Worm (Caenorhabditis elegans) whole organism, L2 larva: Measurements from ENCODE around the gene T23F11.4.

Experiments used
- C34F6.9 ChIP-seq: fragments of 150-350 bp; optimal IDR thresholded peaks from 2 replicates; lab custom pipeline; 2014; ENCODE audit warnings: missing biosample characterization, missing genetic modification characterization
- F13H6.1 ChIP-seq: sonication (generic microtip); optimal IDR thresholded peaks from 2 replicates; lab custom pipeline; 2016; ENCODE audit warnings: missing genetic modification characterization, missing compliant biosample characterization
- R02D3.7 ChIP-seq: fragments of 150-350 bp; optimal IDR thresholded peaks from 2 replicates; lab custom pipeline; 2014; ENCODE audit warnings: missing biosample characterization, missing genetic modification characterization
- Y55F3AM.14 ChIP-seq: fragments of 200-800 bp; sonication (Bioruptor generic); optimal IDR thresholded peaks from 2 replicates; lab custom pipeline; 2018; ENCODE audit warnings: mild to moderate bottlenecking, missing genetic modification characterization, missing compliant biosample characterization
- ZK546.5 ChIP-seq: sonication (generic microtip); optimal IDR thresholded peaks from 2 replicates; lab custom pipeline; 2017; ENCODE audit warnings: missing biosample characterization, missing genetic modification characterization
- alr-1 ChIP-seq: fragments of 150-350 bp; optimal IDR thresholded peaks from 2 replicates; lab custom pipeline; 2014; ENCODE audit warnings: missing biosample characterization, missing genetic modification characterization
- aly-2 ChIP-seq: fragments of 150-350 bp; optimal IDR thresholded peaks from 2 replicates; lab custom pipeline; 2014; ENCODE audit warnings: missing biosample characterization, missing genetic modification characterization
- ama-1 ChIP-seq: fragments of 150-350 bp; optimal IDR thresholded peaks from 2 replicates; lab custom pipeline; 2018; ENCODE audit warnings: inconsistent platforms
- blmp-1 ChIP-seq: sonication (generic microtip); optimal IDR thresholded peaks from 2 replicates; lab custom pipeline; 2017; ENCODE audit warnings: missing genetic modification characterization, mild to moderate bottlenecking, missing compliant biosample characterization, antibody characterized with exemption, moderate library complexity; ENCODE audit not compliant: insufficient read depth
- ceh-16 ChIP-seq: fragments of 150-350 bp; optimal IDR thresholded peaks from 2 replicates; lab custom pipeline; 2014; ENCODE audit warnings: missing biosample characterization, missing genetic modification characterization
- ceh-82 ChIP-seq: fragments of 150-350 bp; optimal IDR thresholded peaks from 2 replicates; lab custom pipeline; 2014; ENCODE audit warnings: missing biosample characterization, missing genetic modification characterization
- crh-2 ChIP-seq: sonication (generic microtip); optimal IDR thresholded peaks from 2 replicates; lab custom pipeline; 2017; ENCODE audit warnings: missing biosample characterization, missing genetic modification characterization
- dmd-4 ChIP-seq: sonication (generic microtip); optimal IDR thresholded peaks from 2 replicates; lab custom pipeline; 2017; ENCODE audit warnings: missing biosample characterization, missing genetic modification characterization
- egl-27 ChIP-seq: sonication (generic microtip); optimal IDR thresholded peaks from 3 replicates; lab custom pipeline; 2017; ENCODE audit warnings: missing biosample characterization, missing genetic modification reagents, missing genetic modification characterization
- elt-1 ChIP-seq: fragments of 150-350 bp; optimal IDR thresholded peaks from 2 replicates; lab custom pipeline; 2014; ENCODE audit warnings: missing biosample characterization, missing genetic modification characterization
- elt-3 ChIP-seq: sonication (generic microtip); optimal IDR thresholded peaks from 2 replicates; lab custom pipeline; 2017; ENCODE audit warnings: missing biosample characterization, missing genetic modification characterization
- fos-1 ChIP-seq: fragments of 150-350 bp; optimal IDR thresholded peaks from 2 replicates; lab custom pipeline; 2014; ENCODE audit warnings: missing biosample characterization, missing genetic modification characterization
- gmeb-1 ChIP-seq: fragments of 150-350 bp; optimal IDR thresholded peaks from 2 replicates; lab custom pipeline; 2014; ENCODE audit warnings: missing biosample characterization, missing genetic modification characterization
- lin-11 ChIP-seq: fragments of 150-350 bp; sonication (generic microtip); optimal IDR thresholded peaks from 2 replicates; lab custom pipeline; 2014; ENCODE audit warnings: missing biosample characterization, missing genetic modification characterization, inconsistent platforms, mixed read lengths
- lin-13 ChIP-seq: fragments of 150-350 bp; optimal IDR thresholded peaks from 2 replicates; lab custom pipeline; 2014; ENCODE audit warnings: missing biosample characterization, missing genetic modification reagents, missing genetic modification characterization
- lin-39 ChIP-seq: fragments of 150-350 bp; optimal IDR thresholded peaks from 2 replicates; lab custom pipeline; 2014; ENCODE audit warnings: missing biosample characterization, missing genetic modification reagents, missing genetic modification characterization
- lsy-2 ChIP-seq, 2 experiments: fragments of 150-350 bp in 1 of 2; sonication (generic microtip) in 1 of 2; optimal IDR thresholded peaks; 2 replicates each; lab custom pipeline; 2014 to 2017; ENCODE audit warnings: missing biosample characterization in 2 of 2, missing genetic modification characterization in 2 of 2
- mab-5 ChIP-seq: fragments of 150-350 bp; optimal IDR thresholded peaks from 2 replicates; lab custom pipeline; 2014; ENCODE audit warnings: missing biosample characterization, missing genetic modification characterization
- mbf-1 ChIP-seq: sonication (generic microtip); optimal IDR thresholded peaks from 2 replicates; lab custom pipeline; 2017; ENCODE audit warnings: missing biosample characterization, missing genetic modification characterization
- mdl-1 ChIP-seq, 2 experiments: fragments of 150-350 bp in 1 of 2; sonication (generic microtip) in 1 of 2; optimal IDR thresholded peaks; 2 replicates each; lab custom pipeline; 2017; ENCODE audit warnings: missing biosample characterization in 2 of 2, missing genetic modification characterization in 2 of 2
- nhr-10 ChIP-seq: sonication (generic microtip); optimal IDR thresholded peaks from 2 replicates; lab custom pipeline; 2017; ENCODE audit warnings: missing biosample characterization, missing genetic modification characterization
- nhr-11 ChIP-seq: fragments of 150-350 bp; optimal IDR thresholded peaks from 2 replicates; lab custom pipeline; 2014; ENCODE audit warnings: missing biosample characterization, missing genetic modification characterization
- nhr-12 ChIP-seq: fragments of 150-350 bp; optimal IDR thresholded peaks from 2 replicates; lab custom pipeline; 2014; ENCODE audit warnings: missing biosample characterization, missing genetic modification characterization
- nhr-129 ChIP-seq: fragments of 150-350 bp; optimal IDR thresholded peaks from 2 replicates; lab custom pipeline; 2014; ENCODE audit warnings: missing biosample characterization, missing genetic modification characterization
- nhr-21 ChIP-seq: fragments of 150-350 bp; optimal IDR thresholded peaks from 2 replicates; lab custom pipeline; 2014; ENCODE audit warnings: missing biosample characterization, missing genetic modification characterization
- nhr-23 ChIP-seq: fragments of 150-350 bp; optimal IDR thresholded peaks from 2 replicates; lab custom pipeline; 2014; ENCODE audit warnings: missing biosample characterization, missing genetic modification reagents, missing genetic modification characterization
- nhr-237 ChIP-seq: fragments of 150-350 bp; optimal IDR thresholded peaks from 2 replicates; lab custom pipeline; 2014; ENCODE audit warnings: missing biosample characterization, missing genetic modification characterization
- nhr-25 ChIP-seq: fragments of 150-350 bp; sonication (generic microtip); optimal IDR thresholded peaks from 3 replicates; lab custom pipeline; 2014; ENCODE audit warnings: missing biosample characterization, missing genetic modification characterization
- nhr-6 ChIP-seq: fragments of 150-350 bp; optimal IDR thresholded peaks from 2 replicates; lab custom pipeline; 2014; ENCODE audit warnings: missing biosample characterization, missing genetic modification characterization
- nhr-77 ChIP-seq: fragments of 150-350 bp; optimal IDR thresholded peaks from 2 replicates; lab custom pipeline; 2014; ENCODE audit warnings: missing biosample characterization, missing genetic modification characterization
- peb-1 ChIP-seq: fragments of 150-350 bp; optimal IDR thresholded peaks from 2 replicates; lab custom pipeline; 2014; ENCODE audit warnings: missing biosample characterization, missing genetic modification characterization
- sem-4 ChIP-seq: fragments of 150-350 bp; optimal IDR thresholded peaks from 2 replicates; lab custom pipeline; 2014; ENCODE audit warnings: missing biosample characterization, missing genetic modification reagents, missing genetic modification characterization
- skn-1 ChIP-seq: sonication (generic microtip); optimal IDR thresholded peaks from 2 replicates; lab custom pipeline; 2017; ENCODE audit warnings: missing biosample characterization, missing genetic modification characterization
- sma-3 ChIP-seq: sonication (generic microtip); optimal IDR thresholded peaks from 2 replicates; lab custom pipeline; 2016; ENCODE audit warnings: missing genetic modification reagents, missing genetic modification characterization, missing compliant biosample characterization
- sma-9 ChIP-seq, 2 experiments: fragments of 150-350 bp in 1 of 2; sonication (generic microtip) in 1 of 2; optimal IDR thresholded peaks; 2 replicates each; lab custom pipeline; 2014 to 2016; ENCODE audit warnings: missing genetic modification characterization in 2 of 2, mild to moderate bottlenecking in 1 of 2, missing biosample characterization in 1 of 2, missing compliant biosample characterization in 1 of 2, missing genetic modification reagents in 1 of 2, moderate library complexity in 1 of 2
- snpc-4 ChIP-seq: fragments of 150-350 bp; optimal IDR thresholded peaks from 2 replicates; lab custom pipeline; 2014; ENCODE audit warnings: missing biosample characterization, missing genetic modification characterization
- unc-39 ChIP-seq: fragments of 150-350 bp; optimal IDR thresholded peaks from 2 replicates; lab custom pipeline; 2014; ENCODE audit warnings: missing biosample characterization, missing genetic modification characterization
- unc-55 ChIP-seq: fragments of 150-350 bp; sonication (generic microtip); optimal IDR thresholded peaks from 3 replicates; lab custom pipeline; 2014; ENCODE audit warnings: missing biosample characterization, missing genetic modification reagents, missing genetic modification characterization
- unc-62 ChIP-seq: fragments of 150-350 bp; optimal IDR thresholded peaks from 2 replicates; lab custom pipeline; 2014; ENCODE audit warnings: missing biosample characterization, missing genetic modification reagents, missing genetic modification characterization
- zag-1 ChIP-seq: fragments of 150-350 bp; optimal IDR thresholded peaks from 2 replicates; lab custom pipeline; 2014; ENCODE audit warnings: missing biosample characterization, missing genetic modification characterization
- ztf-1 ChIP-seq: fragments of 200-800 bp; sonication (Bioruptor generic); conservative IDR thresholded peaks from 2 replicates; pipeline ENCODE4 v1.3.6; 2022; ENCODE audit warnings: missing genetic modification characterization, missing compliant biosample characterization
- ztf-11 ChIP-seq: sonication (generic microtip); optimal IDR thresholded peaks from 2 replicates; lab custom pipeline; 2017; ENCODE audit warnings: missing biosample characterization, missing genetic modification characterization
- ztf-4 ChIP-seq: fragments of 150-350 bp; optimal IDR thresholded peaks from 2 replicates; lab custom pipeline; 2014; ENCODE audit warnings: missing biosample characterization, missing genetic modification characterization

T23F11.4 gene

ce11 chrIII:4668073-4668472 is 2.9 kb upstream of the T23F11.4 start:
- TF ChIP-seq fos-1 (tag; lab: Kevin White, UChicago): peak; percentile 58
- peak; percentile 5 for TF ChIP-seq nhr-129 (tag; lab: Kevin White, UChicago)
- TF ChIP-seq nhr-6 (tag; lab: Kevin White, UChicago): no peak
- TF ChIP-seq gmeb-1 (tag; lab: Kevin White, UChicago): peak; percentile 10
- TF ChIP-seq skn-1 (tag; lab: Kevin White, UChicago): no peak
- no peak for TF ChIP-seq sma-3 (GFP tag; lab: Kevin White, UChicago)

- no peak for TF ChIP-seq blmp-1 (tag; lab: Kevin White, UChicago)
- no peak for TF ChIP-seq Y55F3AM.14
- TF ChIP-seq nhr-25: peak; percentile 73
- TF ChIP-seq zag-1 (tag; lab: Kevin White, UChicago): peak; percentile 46
- TF ChIP-seq skn-1 (tag; lab: Kevin White, UChicago): no peak
- peak; percentile 65 for TF ChIP-seq F13H6.1 (tag; lab: Kevin White, UChicago)
- TF ChIP-seq lsy-2 (tag; optimal IDR thresholded peaks at IDR 0.05; lab: Kevin White, UChicago): peak in 1 of 2 experiments; percentile 52
- no peak for TF ChIP-seq elt-3 (tag; lab: Kevin White, UChicago)
- TF ChIP-seq nhr-77 (tag; lab: Kevin White, UChicago): no peak
- peak; percentile 52 for TF ChIP-seq sma-3 (GFP tag; lab: Kevin White, UChicago)
- TF ChIP-seq alr-1 (tag; lab: Kevin White, UChicago): no peak
- no peak for TF ChIP-seq nhr-12
- TF ChIP-seq nhr-11 (tag; lab: Kevin White, UChicago): no peak
- no peak for TF ChIP-seq nhr-10 (tag; lab: Kevin White, UChicago)
- TF ChIP-seq egl-27 (tag; lab: Kevin White, UChicago): no peak
- no peak for TF ChIP-seq lin-11 (tag; lab: Kevin White, UChicago)
- TF ChIP-seq nhr-6 (tag; lab: Kevin White, UChicago): peak; percentile 34
- no peak for TF ChIP-seq unc-62 (GFP tag; lab: Kevin White, UChicago)
- peak; percentile 61 for TF ChIP-seq nhr-129 (tag; lab: Kevin White, UChicago)
- TF ChIP-seq elt-1 (tag; lab: Kevin White, UChicago): no peak
- peak; percentile 7 for TF ChIP-seq fos-1 (tag; lab: Kevin White, UChicago)
- TF ChIP-seq ztf-11 (tag; lab: Kevin White, UChicago): no peak
- no peak for TF ChIP-seq R02D3.7 (tag; lab: Kevin White, UChicago)
- no peak for TF ChIP-seq ztf-1 (GFP tag; lab: Robert Waterston, UW)
- TF ChIP-seq ama-1 (lab: Kevin White, UChicago): no peak
- TF ChIP-seq gmeb-1 (tag; lab: Kevin White, UChicago): no peak
- TF ChIP-seq snpc-4: no peak
- no peak for TF ChIP-seq mab-5 (tag; lab: Kevin White, UChicago)
- TF ChIP-seq C34F6.9 (tag; lab: Kevin White, UChicago): peak; percentile 70
- no peak for TF ChIP-seq nhr-23
- no peak for TF ChIP-seq ztf-4 (tag; lab: Kevin White, UChicago)
- TF ChIP-seq sem-4 (tag; lab: Kevin White, UChicago): no peak
- TF ChIP-seq nhr-237: no peak
- TF ChIP-seq ceh-82 (tag; lab: Kevin White, UChicago): no peak
- peak; percentile 25 for TF ChIP-seq crh-2 (tag; lab: Kevin White, UChicago)
- TF ChIP-seq aly-2: no peak
- TF ChIP-seq ceh-16 (tag; lab: Kevin White, UChicago): peak; percentile 2
- no peak for TF ChIP-seq unc-39 (tag; lab: Kevin White, UChicago)
- TF ChIP-seq lin-39 (tag; lab: Kevin White, UChicago): no peak
- TF ChIP-seq unc-55 (GFP tag; lab: Kevin White, UChicago): peak; percentile 67
- no peak for TF ChIP-seq peb-1 (tag; lab: Kevin White, UChicago)
- TF ChIP-seq mbf-1 (tag; lab: Kevin White, UChicago): no peak
- TF ChIP-seq lin-13 (GFP tag; lab: Kevin White, UChicago): peak; percentile 29
- TF ChIP-seq nhr-21: peak; percentile 47
- TF ChIP-seq ZK546.5 (tag; lab: Kevin White, UChicago): no peak
- TF ChIP-seq mdl-1 (tag; optimal IDR thresholded peaks at IDR 0.05; lab: Kevin White, UChicago): peak; percentile 5 to 15
- no peak for TF ChIP-seq dmd-4 (tag; lab: Kevin White, UChicago)
- peak; percentile 49 for TF ChIP-seq sma-9 (GFP tag; optimal IDR thresholded peaks at IDR 0.05; lab: Kevin White, UChicago)
- no peak for TF ChIP-seq sma-9 (tag; optimal IDR thresholded peaks at IDR 0.05; lab: Kevin White, UChicago)
These were observed 1.7 kb upstream of the T23F11.4 start for ce11 chrIII:4666753-4667400.
